Fruit fly (Drosophila melanogaster) whole organism, pupa: ENCODE data around the gene Prp5.

Experiments used
- CG10348 ChIP-seq: fragments of 200-800 bp; sonication (Bioruptor generic); IDR thresholded peaks from 2 replicates; pipeline ENCODE4 v1.3.6; 2022; ENCODE audit warnings: missing biosample characterization, missing genetic modification characterization
- CG12605 ChIP-seq: fragments of 200-800 bp; sonication (Bioruptor generic); IDR thresholded peaks from 2 replicates; pipeline ENCODE4 v1.3.6; 2022; ENCODE audit warnings: missing biosample characterization, missing genetic modification characterization
- CG13204 ChIP-seq: fragments of 200-800 bp; sonication (Bioruptor generic); optimal IDR thresholded peaks from 2 replicates; lab custom pipeline; 2018; ENCODE audit warnings: missing biosample characterization, mild to moderate bottlenecking, missing genetic modification characterization, moderate library complexity
- CG14655 ChIP-seq: fragments of 200-800 bp; sonication (Bioruptor generic); optimal IDR thresholded peaks from 3 replicates; lab custom pipeline; 2017; ENCODE audit warnings: mild to moderate bottlenecking, missing biosample characterization, missing genetic modification reagents, missing genetic modification characterization
- CG15710 ChIP-seq: fragments of 200-800 bp; sonication (Bioruptor generic); optimal IDR thresholded peaks from 2 replicates; lab custom pipeline; 2018; ENCODE audit warnings: missing biosample characterization, mild to moderate bottlenecking, missing genetic modification characterization, moderate library complexity
- CG17806 ChIP-seq: fragments of 200-800 bp; sonication (Bioruptor generic); optimal IDR thresholded peaks from 2 replicates; lab custom pipeline; 2018; ENCODE audit warnings: missing biosample characterization, mild to moderate bottlenecking, missing genetic modification characterization, moderate library complexity
- CG32121 ChIP-seq: fragments of 200-800 bp; sonication (Bioruptor generic); IDR thresholded peaks from 2 replicates; pipeline ENCODE4 v1.3.6; 2022; ENCODE audit warnings: missing biosample characterization, missing genetic modification characterization
- CG34367 ChIP-seq: fragments of 200-800 bp; sonication (Bioruptor generic); optimal IDR thresholded peaks from 2 replicates; lab custom pipeline; 2018; ENCODE audit warnings: missing biosample characterization, mild to moderate bottlenecking, missing genetic modification characterization
- CG4496 ChIP-seq: fragments of 200-800 bp; sonication (Bioruptor generic); IDR thresholded peaks from 3 replicates; pipeline ENCODE4 v1.3.6; 2022; ENCODE audit warnings: missing biosample characterization, missing genetic modification characterization
- CG8159 ChIP-seq: fragments of 200-800 bp; sonication (Bioruptor generic); optimal IDR thresholded peaks from 3 replicates; lab custom pipeline; 2018; ENCODE audit warnings: missing biosample characterization, mild to moderate bottlenecking, missing genetic modification characterization, moderate library complexity
- CG8301 ChIP-seq: fragments of 200-800 bp; sonication (Bioruptor generic); optimal IDR thresholded peaks from 2 replicates; lab custom pipeline; 2018; ENCODE audit warnings: missing biosample characterization, mild to moderate bottlenecking, missing genetic modification characterization
- CG9948 ChIP-seq: fragments of 200-800 bp; sonication (Bioruptor generic); optimal IDR thresholded peaks from 2 replicates; lab custom pipeline; 2018; ENCODE audit warnings: missing biosample characterization, mild to moderate bottlenecking, missing genetic modification characterization, moderate library complexity
- D1 ChIP-seq: fragments of 200-800 bp; sonication (Bioruptor generic); optimal IDR thresholded peaks from 2 replicates; lab custom pipeline; 2018; ENCODE audit warnings: missing biosample characterization, mild to moderate bottlenecking, missing genetic modification characterization, moderate library complexity
- EcR ChIP-seq: fragments of 200-800 bp; sonication (Bioruptor generic); optimal IDR thresholded peaks from 3 replicates; lab custom pipeline; 2019; ENCODE audit warnings: missing biosample characterization, missing genetic modification characterization, mild to moderate bottlenecking, moderate library complexity, missing genetic modification reagents
- Ets98B ChIP-seq: fragments of 200-800 bp; sonication (Bioruptor generic); IDR thresholded peaks from 2 replicates; pipeline ENCODE4 v1.3.6; 2022; ENCODE audit warnings: missing biosample characterization, missing genetic modification characterization
- Pif1A ChIP-seq: fragments of 200-800 bp; sonication (Bioruptor generic); optimal IDR thresholded peaks from 3 replicates; lab custom pipeline; 2016; ENCODE audit warnings: missing biosample characterization, missing genetic modification characterization
- Pif1B ChIP-seq: fragments of 200-800 bp; sonication (Bioruptor generic); optimal IDR thresholded peaks from 3 replicates; lab custom pipeline; 2016; ENCODE audit warnings: missing biosample characterization, missing genetic modification characterization
- Snoo ChIP-seq: fragments of 200-800 bp; sonication (Bioruptor generic); optimal IDR thresholded peaks from 3 replicates; lab custom pipeline; 2017; ENCODE audit warnings: missing biosample characterization, mild to moderate bottlenecking, missing genetic modification characterization, inconsistent platforms
- fd96Ca ChIP-seq: fragments of 200-800 bp; sonication (Bioruptor generic); IDR thresholded peaks from 3 replicates; pipeline ENCODE4 v1.3.6; 2022; ENCODE audit warnings: missing biosample characterization, missing genetic modification characterization
- gl ChIP-seq: fragments of 200-800 bp; sonication (Bioruptor generic); optimal IDR thresholded peaks from 2 replicates; lab custom pipeline; 2018; ENCODE audit warnings: missing biosample characterization, mild to moderate bottlenecking, missing genetic modification characterization
- rn ChIP-seq: fragments of 200-800 bp; sonication (Bioruptor generic); IDR thresholded peaks from 2 replicates; pipeline ENCODE4 v1.3.6; 2022; ENCODE audit warnings: missing biosample characterization, missing genetic modification characterization

Prp5 gene

dm6 chrX:15312882-15313154, 32.2 kb upstream of the Prp5 start:
- TF ChIP-seq CG9948 (no peak), D1 (tag; lab: Kevin White, UChicago) (no peak), gl (tag; lab: Kevin White, UChicago) (no peak), CG12605 (GFP tag; lab: Robert Waterston, UW) (no peak), CG10348 (no peak), EcR (GFP tag; lab: Kevin White, UChicago) (peak; percentile 70), CG4496 (GFP tag; lab: Robert Waterston, UW) (no peak), CG34367 (no peak)

- TF ChIP-seq Snoo (tag; lab: Kevin White, UChicago) (no peak), EcR (GFP tag; lab: Kevin White, UChicago) (no peak), Ets98B (GFP tag; lab: Robert Waterston, UW) (peak; percentile 75), CG12605 (GFP tag; lab: Robert Waterston, UW) (peak; percentile 94), CG17806 (no peak), fd96Ca (no peak), CG10348 (no peak), rn (GFP tag; lab: Robert Waterston, UW) (0 out of 2 replicates have a peak, but pooled peaks have one; percentile 21), CG8159 (no peak), CG4496 (GFP tag; lab: Robert Waterston, UW) (peak; percentile 90), CG13204 (GFP tag; lab: Kevin White, UChicago) (no peak), Pif1B (GFP tag; lab: Kevin White, UChicago) (no peak), CG15710 (tag; lab: Kevin White, UChicago) (no peak), CG14655 (GFP tag; lab: Kevin White, UChicago) (peak; percentile 45), CG32121 (peak; percentile 37; the same call in 1 of the 2 replicates), CG8301 (tag; lab: Kevin White, UChicago) (no peak)
Observed at dm6 chrX:15313389-15313788, 31.6 kb upstream of the Prp5 start.

dm6 chrX:15313829-15314324, 31.1 kb upstream of the Prp5 start:
- no peak for TF ChIP-seq CG34367
- TF ChIP-seq fd96Ca: peak; percentile 58; the same call in 1 of the 3 replicates
- peak; percentile 25; the same call in 1 of the 2 replicates for TF ChIP-seq Ets98B (GFP tag; lab: Robert Waterston, UW)
- peak; percentile 33 for TF ChIP-seq EcR (GFP tag; lab: Kevin White, UChicago)
- no peak for TF ChIP-seq Pif1B (GFP tag; lab: Kevin White, UChicago)
- peak; percentile 18 for TF ChIP-seq CG8301 (tag; lab: Kevin White, UChicago)
- TF ChIP-seq CG17806: peak; percentile 17
- no peak for TF ChIP-seq gl (tag; lab: Kevin White, UChicago)
- TF ChIP-seq CG12605 (GFP tag; lab: Robert Waterston, UW): 0 out of 2 replicates have a peak, but pooled peaks have one; percentile 14
- no peak for TF ChIP-seq CG10348
- peak; percentile 44 for TF ChIP-seq CG14655 (GFP tag; lab: Kevin White, UChicago)
- peak; percentile 54; the same call in 1 of the 3 replicates for TF ChIP-seq CG4496 (GFP tag; lab: Robert Waterston, UW)
- no peak; the same call in 1 of the 2 replicates for TF ChIP-seq CG32121
- TF ChIP-seq D1 (tag; lab: Kevin White, UChicago): no peak
- no peak for TF ChIP-seq Pif1A (GFP tag; lab: Kevin White, UChicago)
- TF ChIP-seq CG13204 (GFP tag; lab: Kevin White, UChicago): no peak
- no peak for TF ChIP-seq CG9948
- TF ChIP-seq rn (GFP tag; lab: Robert Waterston, UW): no peak
- TF ChIP-seq Snoo (tag; lab: Kevin White, UChicago): no peak
- peak; percentile 28 for TF ChIP-seq CG15710 (tag; lab: Kevin White, UChicago)
- peak; percentile 26 for TF ChIP-seq CG8159

dm6 chrX:15319290-15319689, 25.7 kb upstream of the Prp5 start, which contains the start of gene Top1:
Gene Top1 (plus strand): TSS chrX:15319479.
- TF ChIP-seq CG32121 (no peak), CG17806 (no peak), CG12605 (GFP tag; lab: Robert Waterston, UW) (peak; percentile 32; the same call in 1 of the 2 replicates), fd96Ca (no peak), Snoo (tag; lab: Kevin White, UChicago) (no peak), Pif1B (GFP tag; lab: Kevin White, UChicago) (no peak), EcR (GFP tag; lab: Kevin White, UChicago) (no peak), CG13204 (GFP tag; lab: Kevin White, UChicago) (no peak), CG4496 (GFP tag; lab: Robert Waterston, UW) (0 out of 3 replicates have a peak, but pooled peaks have one; percentile 15), rn (GFP tag; lab: Robert Waterston, UW) (no peak), CG34367 (no peak), CG8159 (no peak), D1 (tag; lab: Kevin White, UChicago) (no peak), CG8301 (tag; lab: Kevin White, UChicago) (no peak), Pif1A (GFP tag; lab: Kevin White, UChicago) (no peak), CG14655 (GFP tag; lab: Kevin White, UChicago) (no peak), CG15710 (tag; lab: Kevin White, UChicago) (no peak), CG9948 (no peak), CG10348 (no peak), Ets98B (GFP tag; lab: Robert Waterston, UW) (peak; percentile 23; the same call in 1 of the 2 replicates), gl (tag; lab: Kevin White, UChicago) (no peak)
- TF ChIP-seq, all 21 proteins: peak for 3

- TF ChIP-seq CG4496 (GFP tag; lab: Robert Waterston, UW) (0 out of 3 replicates have a peak, but pooled peaks have one; percentile 17), CG32121 (0 out of 2 replicates have a peak, but pooled peaks have one; percentile 23), CG15710 (tag; lab: Kevin White, UChicago) (no peak)
Observed at dm6 chrX:15319699-15320482, 25.1 kb upstream of the Prp5 start.
